Fruit fly (Drosophila melanogaster) whole organism, embryonic: ENCODE data around the gene Est-Q.
A peak's percentile ranks its signal among the peaks of the same experiment; 100 is the strongest.

ENCODE experiments used
- Ada2b ChIP-seq: fragments of 200-800 bp; sonication (Bioruptor generic); IDR thresholded peaks from 2 replicates; pipeline ENCODE4 v1.3.6; 2022; ENCODE audit warnings: missing biosample characterization, missing genetic modification characterization
- Atf-2 ChIP-seq: fragments of 200-800 bp; sonication (Bioruptor generic); optimal IDR thresholded peaks from 2 replicates; lab custom pipeline; 2016; ENCODE audit warnings: missing biosample characterization, missing genetic modification characterization
- CG10462 ChIP-seq: fragments of 200-800 bp; sonication (Bioruptor generic); optimal IDR thresholded peaks from 2 replicates; lab custom pipeline; 2016; ENCODE audit warnings: missing biosample characterization, missing genetic modification characterization
- CG11695 ChIP-seq: fragments of 200-800 bp; sonication (Bioruptor generic); IDR thresholded peaks from 3 replicates; pipeline ENCODE4 v1.3.6; 2022; ENCODE audit warnings: missing biosample characterization, missing genetic modification characterization
- CG13287 ChIP-seq: fragments of 200-800 bp; sonication (Bioruptor generic); IDR thresholded peaks from 2 replicates; pipeline ENCODE4 v1.3.6; 2022; ENCODE audit warnings: missing biosample characterization, missing genetic modification characterization; ENCODE audit not compliant: partially characterized antibody
- CG13894 ChIP-seq: fragments of 200-800 bp; sonication (Bioruptor generic); optimal IDR thresholded peaks from 3 replicates; lab custom pipeline; 2018; ENCODE audit warnings: missing biosample characterization, mild to moderate bottlenecking, missing genetic modification characterization, moderate library complexity
- CG14710 ChIP-seq: fragments of 200-800 bp; sonication (Bioruptor generic); optimal IDR thresholded peaks from 3 replicates; lab custom pipeline; 2019; ENCODE audit warnings: missing biosample characterization, mild to moderate bottlenecking, missing genetic modification characterization, moderate library complexity
- CG15696 ChIP-seq: fragments of 200-800 bp; sonication (Bioruptor generic); optimal IDR thresholded peaks from 2 replicates; lab custom pipeline; 2019; ENCODE audit warnings: missing biosample characterization, mild to moderate bottlenecking, missing genetic modification characterization, moderate library complexity
- CG17328 ChIP-seq: fragments of 200-800 bp; sonication (Bioruptor generic); IDR thresholded peaks from 2 replicates; pipeline ENCODE4 v1.3.6; 2022; ENCODE audit warnings: missing biosample characterization, missing genetic modification characterization
- CG2116 ChIP-seq: fragments of 200-800 bp; sonication (Bioruptor generic); optimal IDR thresholded peaks from 3 replicates; lab custom pipeline; 2018; ENCODE audit warnings: missing biosample characterization, mild to moderate bottlenecking, missing genetic modification characterization
- CG2120 ChIP-seq: fragments of 200-800 bp; sonication (Bioruptor generic); optimal IDR thresholded peaks from 3 replicates; lab custom pipeline; 2016; ENCODE audit warnings: missing biosample characterization, missing genetic modification characterization
- CG2712 ChIP-seq: fragments of 200-800 bp; optimal IDR thresholded peaks from 3 replicates; lab custom pipeline; 2019; ENCODE audit warnings: missing biosample characterization, mild to moderate bottlenecking, missing genetic modification characterization, moderate library complexity
- CG30020 ChIP-seq: fragments of 200-800 bp; optimal IDR thresholded peaks from 2 replicates; lab custom pipeline; 2019; ENCODE audit warnings: missing biosample characterization, mild to moderate bottlenecking, missing genetic modification characterization, moderate library complexity
- CG43689 ChIP-seq: fragments of 200-800 bp; sonication (Bioruptor generic); IDR thresholded peaks from 2 replicates; pipeline ENCODE4 v1.3.6; 2022; ENCODE audit warnings: missing biosample characterization, missing genetic modification characterization
- CG4617 ChIP-seq: fragments of 200-800 bp; sonication (Bioruptor generic); optimal IDR thresholded peaks from 3 replicates; lab custom pipeline; 2016; ENCODE audit warnings: missing biosample characterization, missing genetic modification characterization, borderline replicate concordance
- CG4820 ChIP-seq: fragments of 200-800 bp; sonication (Bioruptor generic); optimal IDR thresholded peaks from 3 replicates; lab custom pipeline; 2016; ENCODE audit warnings: missing biosample characterization, missing genetic modification characterization
- CG7357 ChIP-seq: fragments of 200-800 bp; sonication (Bioruptor generic); IDR thresholded peaks from 3 replicates; pipeline ENCODE4 v1.3.6; 2022; ENCODE audit warnings: missing biosample characterization, missing genetic modification characterization
- CG7786 ChIP-seq: fragments of 200-800 bp; sonication (Bioruptor generic); optimal IDR thresholded peaks from 2 replicates; lab custom pipeline; 2016; ENCODE audit warnings: missing biosample characterization, missing genetic modification characterization
- CG9876 ChIP-seq: fragments of 200-800 bp; sonication (Bioruptor generic); optimal IDR thresholded peaks from 2 replicates; lab custom pipeline; 2016; ENCODE audit warnings: missing biosample characterization, missing genetic modification characterization
- CHES-1-like ChIP-seq: fragments of 200-800 bp; sonication (Bioruptor generic); optimal IDR thresholded peaks from 2 replicates; lab custom pipeline; 2016; ENCODE audit warnings: missing biosample characterization, missing genetic modification characterization
- D ChIP-seq, 2 experiments: fragments of 200-800 bp in 1 of 2; fragments of >200 bp in 1 of 2; sonication (Bioruptor generic) in 1 of 2; optimal IDR thresholded peaks; 2 replicates in 1 of 2; 3 replicates in 1 of 2; lab custom pipeline; 2017; ENCODE audit warnings: mild to moderate bottlenecking in 1 of 2, missing biosample characterization in 1 of 2, missing genetic modification characterization in 1 of 2, missing genetic modification reagents in 1 of 2
- Dek ChIP-seq: fragments of 200-800 bp; sonication (Bioruptor generic); optimal IDR thresholded peaks from 3 replicates; lab custom pipeline; 2019; ENCODE audit warnings: missing biosample characterization, mild to moderate bottlenecking, missing genetic modification characterization, moderate library complexity
- Dp ChIP-seq: fragments of 200-800 bp; sonication (Bioruptor generic); optimal IDR thresholded peaks from 2 replicates; lab custom pipeline; 2018; ENCODE audit warnings: missing biosample characterization, mild to moderate bottlenecking, missing genetic modification characterization, moderate library complexity
- Elba2 ChIP-seq: fragments of 200-800 bp; sonication (Bioruptor generic); optimal IDR thresholded peaks from 3 replicates; lab custom pipeline; 2016; ENCODE audit warnings: missing biosample characterization, missing genetic modification characterization
- Ets97D ChIP-seq: fragments of 200-800 bp; sonication (Bioruptor generic); optimal IDR thresholded peaks from 3 replicates; lab custom pipeline; 2016; ENCODE audit warnings: missing biosample characterization, missing genetic modification characterization
- GATAe ChIP-seq: fragments of 200-800 bp; sonication (Bioruptor generic); conservative IDR thresholded peaks from 2 replicates; pipeline ENCODE4 v1.3.6; 2022; ENCODE audit warnings: missing biosample characterization, missing genetic modification characterization
- HmgD ChIP-seq: fragments of 200-800 bp; sonication (Bioruptor generic); optimal IDR thresholded peaks from 3 replicates; lab custom pipeline; 2016; ENCODE audit warnings: missing biosample characterization, missing genetic modification characterization
- HmgZ ChIP-seq: fragments of 200-800 bp; sonication (Bioruptor generic); optimal IDR thresholded peaks from 2 replicates; lab custom pipeline; 2018; ENCODE audit warnings: missing biosample characterization, mild to moderate bottlenecking, missing genetic modification characterization
- Hsf ChIP-seq: fragments of 200-800 bp; sonication (Bioruptor generic); optimal IDR thresholded peaks from 3 replicates; lab custom pipeline; 2016; ENCODE audit warnings: missing biosample characterization, missing genetic modification characterization
- Neu2 ChIP-seq: fragments of 200-800 bp; sonication (Bioruptor generic); optimal IDR thresholded peaks from 3 replicates; lab custom pipeline; 2016; ENCODE audit warnings: missing biosample characterization, missing genetic modification characterization, borderline replicate concordance
- Nf-YB ChIP-seq: fragments of 200-800 bp; sonication (Bioruptor generic); optimal IDR thresholded peaks from 3 replicates; lab custom pipeline; 2019; ENCODE audit warnings: missing biosample characterization, mild to moderate bottlenecking, missing genetic modification characterization, moderate library complexity
- Sin3A ChIP-seq: fragments of >200 bp; optimal IDR thresholded peaks from 2 replicates; lab custom pipeline; 2018
- Sry-δ ChIP-seq: fragments of 200-800 bp; sonication (Bioruptor generic); optimal IDR thresholded peaks from 2 replicates; lab custom pipeline; 2016; ENCODE audit warnings: missing biosample characterization, missing genetic modification characterization
- Stat92E ChIP-seq, 3 experiments: fragments of >200 bp in 2 of 3; fragments of 200-800 bp in 1 of 3; sonication (Bioruptor generic) in 1 of 3; optimal IDR thresholded peaks; 2 replicates each; lab custom pipeline; 2017 to 2019; ENCODE audit warnings: missing biosample characterization in 3 of 3, missing genetic modification characterization in 3 of 3, mild to moderate bottlenecking in 1 of 3, moderate library complexity in 1 of 3
- ac ChIP-seq: fragments of 200-800 bp; sonication (Bioruptor generic); optimal IDR thresholded peaks from 3 replicates; lab custom pipeline; 2017; ENCODE audit warnings: missing biosample characterization, mild to moderate bottlenecking, missing genetic modification characterization
- az2 ChIP-seq: fragments of 200-800 bp; sonication (Bioruptor generic); optimal IDR thresholded peaks from 3 replicates; lab custom pipeline; 2016; ENCODE audit warnings: missing biosample characterization, missing genetic modification characterization
- caup ChIP-seq: fragments of 200-800 bp; sonication (Bioruptor generic); optimal IDR thresholded peaks from 3 replicates; lab custom pipeline; 2017; ENCODE audit warnings: missing biosample characterization, mild to moderate bottlenecking, missing genetic modification characterization, moderate library complexity; ENCODE audit not compliant: severe bottlenecking
- cg ChIP-seq: fragments of 200-800 bp; sonication (Bioruptor generic); optimal IDR thresholded peaks from 3 replicates; lab custom pipeline; 2019; ENCODE audit warnings: missing biosample characterization, mild to moderate bottlenecking, missing genetic modification characterization, moderate library complexity
- danr ChIP-seq: fragments of 200-800 bp; sonication (Bioruptor generic); IDR thresholded peaks from 2 replicates; pipeline ENCODE4 v1.3.6; 2022; ENCODE audit warnings: missing biosample characterization, missing genetic modification characterization
- ftz-f1 ChIP-seq: fragments of 200-800 bp; sonication (Bioruptor generic); optimal IDR thresholded peaks from 2 replicates; lab custom pipeline; 2016; ENCODE audit warnings: missing biosample characterization, missing genetic modification characterization
- gro ChIP-seq: fragments of 200-800 bp; sonication (Bioruptor generic); optimal IDR thresholded peaks from 2 replicates; lab custom pipeline; 2016; ENCODE audit warnings: missing biosample characterization, missing genetic modification characterization
- gsb-n ChIP-seq: fragments of 200-800 bp; sonication (Bioruptor generic); optimal IDR thresholded peaks from 3 replicates; lab custom pipeline; 2018; ENCODE audit warnings: missing biosample characterization, mild to moderate bottlenecking, missing genetic modification characterization
- luna ChIP-seq: fragments of 200-800 bp; sonication (Bioruptor generic); optimal IDR thresholded peaks from 2 replicates; lab custom pipeline; 2016; ENCODE audit warnings: missing biosample characterization, missing genetic modification characterization
- otp ChIP-seq: fragments of 200-800 bp; sonication (Bioruptor generic); IDR thresholded peaks from 3 replicates; pipeline ENCODE4, ENCODE4 v1.3.6; 2022; ENCODE audit warnings: missing biosample characterization, missing genetic modification characterization
- pho ChIP-seq: fragments of 200-800 bp; sonication (Bioruptor generic); optimal IDR thresholded peaks from 2 replicates; lab custom pipeline; 2016; ENCODE audit warnings: missing biosample characterization, missing genetic modification characterization
- ranshi ChIP-seq: fragments of 200-800 bp; sonication (Bioruptor generic); IDR thresholded peaks from 2 replicates; pipeline ENCODE4 v1.3.6; 2022; ENCODE audit warnings: missing biosample characterization, missing genetic modification characterization
- rib ChIP-seq: fragments of 200-800 bp; sonication (Bioruptor generic); IDR thresholded peaks from 2 replicates; pipeline ENCODE4 v1.3.6; 2022; ENCODE audit warnings: missing biosample characterization, missing genetic modification characterization
- row ChIP-seq: fragments of 200-800 bp; sonication (Bioruptor generic); IDR thresholded peaks from 3 replicates; pipeline ENCODE4 v1.3.6; 2022; ENCODE audit warnings: missing biosample characterization, missing genetic modification characterization
- salm ChIP-seq: fragments of 200-800 bp; sonication (Bioruptor generic); optimal IDR thresholded peaks from 2 replicates; lab custom pipeline; 2018; ENCODE audit warnings: missing biosample characterization, mild to moderate bottlenecking, missing genetic modification characterization
- sens ChIP-seq: fragments of 200-800 bp; sonication (Bioruptor generic); peaks from one replicate; lab custom pipeline; 2016; ENCODE audit warnings: missing biosample characterization, missing genetic modification characterization
- sug ChIP-seq: fragments of 200-800 bp; optimal IDR thresholded peaks from 2 replicates; lab custom pipeline; 2019; ENCODE audit warnings: missing biosample characterization, mild to moderate bottlenecking, missing genetic modification characterization, moderate library complexity

Est-Q gene

DNA sequence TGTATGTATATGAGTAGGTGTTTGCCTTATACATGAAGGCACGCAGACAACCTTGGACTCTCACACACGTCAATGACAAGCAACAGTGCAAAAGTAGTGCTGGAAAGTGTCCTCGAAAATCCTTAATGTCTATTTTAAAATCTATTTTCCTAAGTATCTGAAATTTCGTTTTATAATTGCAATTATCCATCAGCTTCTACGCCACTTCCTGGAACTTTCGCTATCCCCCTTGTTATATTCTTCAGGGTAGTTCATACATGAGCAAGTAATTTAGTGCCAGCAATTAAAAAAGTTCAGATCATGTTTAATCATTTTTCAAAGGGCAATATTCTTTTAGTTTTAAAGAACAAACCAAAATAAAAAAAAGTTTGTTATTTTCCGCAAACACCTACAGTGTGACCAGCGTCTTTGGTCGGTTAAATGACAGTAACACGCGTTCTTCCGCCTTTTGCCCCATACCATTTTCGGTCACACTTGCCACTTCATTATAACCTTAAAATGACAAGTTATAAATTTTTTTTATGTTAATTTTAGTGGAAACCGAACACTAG, 15.6 kb downstream of the Est-Q start (continued):
- TF ChIP-seq CG9876 (no peak), gro (GFP tag; lab: Kevin White, UChicago) (peak; percentile 3), CG7786 (GFP tag; lab: Kevin White, UChicago) (peak; percentile 42), CG2116 (peak; percentile 63), CG15696 (tag; lab: Kevin White, UChicago) (no peak), D (optimal IDR thresholded peaks at IDR 0.05; lab: Kevin White, UChicago) (no peak), D (GFP tag; optimal IDR thresholded peaks at IDR 0.05; lab: Kevin White, UChicago) (peak; percentile 19), CG43689 (GFP tag; lab: Robert Waterston, UW) (no peak), CG2120 (GFP tag; lab: Kevin White, UChicago) (peak; percentile 58), HmgD (GFP tag; lab: Kevin White, UChicago) (peak; percentile 11), Ada2b (no peak), Atf-2 (GFP tag; lab: Kevin White, UChicago) (peak; percentile 13), Dp (peak; percentile 39), CG11695 (GFP tag; lab: Robert Waterston, UW) (no peak), ftz-f1 (GFP tag; lab: Kevin White, UChicago) (peak; percentile 87), luna (GFP tag; lab: Kevin White, UChicago) (no peak), CG4820 (GFP tag; lab: Kevin White, UChicago) (peak; percentile 36), Neu2 (no peak), CG7357 (GFP tag; lab: Robert Waterston, UW) (no peak), CG10462 (peak; percentile 11), ranshi (GFP tag; lab: Robert Waterston, UW) (no peak), Dek (tag; lab: Kevin White, UChicago) (no peak), CG30020 (tag; lab: Kevin White, UChicago) (peak; percentile 53), Sry-δ (peak; percentile 39), HmgZ (tag; lab: Kevin White, UChicago) (peak; percentile 36), sug (tag; lab: Kevin White, UChicago) (peak; percentile 23), CG4617 (GFP tag; lab: Kevin White, UChicago) (peak; percentile 95), cg (GFP tag; lab: Kevin White, UChicago) (peak; percentile 93), Ets97D (peak; percentile 70), CG13894 (no peak), gsb-n (tag; lab: Kevin White, UChicago) (peak; percentile 38), az2 (GFP tag; lab: Kevin White, UChicago) (peak; percentile 27), CG17328 (no peak), CG14710 (tag; lab: Kevin White, UChicago) (peak; percentile 62), CG2712 (tag; lab: Kevin White, UChicago) (peak; percentile 29), GATAe (no peak), rib (no peak), Nf-YB (GFP tag; lab: Kevin White, UChicago) (peak; percentile 7), ac (no peak), pho (peak; percentile 6), CG13287 (peak; percentile 34; the same call in 1 of the 2 replicates), Elba2 (peak; percentile 26), Sin3A (lab: Kevin White, UChicago) (peak; percentile 68), Stat92E (GFP tag; optimal IDR thresholded peaks at IDR 0.05; lab: Kevin White, UChicago) (no peak), sens (GFP tag; lab: Kevin White, UChicago) (peak; percentile 86), caup (peak; percentile 5), danr (GFP tag; lab: Robert Waterston, UW) (no peak), row (GFP tag; lab: Robert Waterston, UW) (peak; percentile 43; the same call in 2 of the 3 replicates), salm (tag; lab: Kevin White, UChicago) (no peak), otp (no peak), Hsf (GFP tag; lab: Kevin White, UChicago) (peak; percentile 36), CHES-1-like (peak; percentile 38)
